Worm (Caenorhabditis elegans) whole organism, L4/young adult: ENCODE measurements around the gene srbc-75.
"Not testable (repeated sequence)": the region's sequence is repeated elsewhere in the genome, so short reads cannot be mapped to it uniquely, and the experiment has no call there.

Source experiments
- W03F9.2 ChIP-seq: fragments of 150-350 bp; optimal IDR thresholded peaks from 2 replicates; lab custom pipeline; 2014; ENCODE audit warnings: missing biosample characterization, missing genetic modification characterization
- dao-5 ChIP-seq: sonication (generic microtip); optimal IDR thresholded peaks from 2 replicates; lab custom pipeline; 2016; ENCODE audit warnings: missing genotype, missing genetic modification characterization, moderate library complexity, missing compliant biosample characterization
- him-1 ChIP-seq: sonication (generic microtip); optimal IDR thresholded peaks from 2 replicates; lab custom pipeline; 2016; ENCODE audit warnings: missing genotype, missing genetic modification reagents, missing genetic modification characterization, missing compliant biosample characterization

Gene srbc-75

DNA sequence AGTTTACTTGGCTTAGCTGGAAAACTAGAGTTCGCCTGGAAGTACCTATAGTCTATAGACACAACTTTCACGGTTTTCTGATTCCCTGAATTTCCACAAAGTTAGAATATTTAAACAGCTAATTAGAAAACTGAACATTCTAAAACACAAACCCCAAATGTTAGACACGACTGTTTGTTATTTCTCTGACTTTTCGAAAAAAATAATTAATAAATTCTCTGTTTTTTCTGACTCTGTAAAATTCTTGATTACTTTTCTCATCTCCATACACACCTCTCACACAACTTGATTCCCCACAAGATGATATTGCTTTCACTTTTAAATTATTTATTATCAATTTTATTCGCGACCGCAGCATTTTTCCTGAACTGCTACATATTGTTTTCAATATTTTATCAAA is at the start of gene srbc-75:
TSS of gene srbc-75 (plus strand) at position 301 of the 400 bp plus-strand sequence.
- TF ChIP-seq dao-5 (no peak), him-1 (tag; lab: Kevin White, UChicago) (no peak), W03F9.2 (tag; lab: Kevin White, UChicago) (no peak)

ce11 chrV:15207681-15208080 is 45.9 kb upstream of the srbc-75 start, which contains the start of gene C41G6.12:
C41G6.12 (minus strand) TSS chrV:15207781.
- not testable (repeated sequence) for TF ChIP-seq him-1 (tag; lab: Kevin White, UChicago); W03F9.2 (tag; lab: Kevin White, UChicago); dao-5

DNA sequence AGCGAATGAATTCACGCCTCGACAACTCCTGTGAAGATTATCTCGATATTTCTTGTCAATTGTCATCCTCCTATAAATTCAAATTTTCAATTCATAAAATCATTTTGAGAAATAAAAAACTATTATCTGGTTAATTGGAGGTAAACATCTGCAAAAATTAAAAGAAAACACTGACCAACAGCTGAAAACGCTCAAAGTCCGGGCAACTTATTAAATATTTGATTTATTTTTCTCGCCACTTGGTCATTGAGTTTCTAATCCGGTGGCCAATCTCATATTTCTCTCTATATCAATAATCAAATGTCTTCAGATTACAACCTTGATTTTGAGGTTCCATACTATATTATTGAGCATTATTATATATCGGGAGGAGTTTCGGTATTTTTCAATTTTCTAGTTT is 41.8 kb upstream of the srbc-75 start, which contains the start of gene sri-24:
TSS of gene sri-24 (plus strand) at position 301 of the 400 bp plus-strand sequence.
- not testable (repeated sequence) for TF ChIP-seq W03F9.2 (tag; lab: Kevin White, UChicago); dao-5; him-1 (tag; lab: Kevin White, UChicago)

DNA sequence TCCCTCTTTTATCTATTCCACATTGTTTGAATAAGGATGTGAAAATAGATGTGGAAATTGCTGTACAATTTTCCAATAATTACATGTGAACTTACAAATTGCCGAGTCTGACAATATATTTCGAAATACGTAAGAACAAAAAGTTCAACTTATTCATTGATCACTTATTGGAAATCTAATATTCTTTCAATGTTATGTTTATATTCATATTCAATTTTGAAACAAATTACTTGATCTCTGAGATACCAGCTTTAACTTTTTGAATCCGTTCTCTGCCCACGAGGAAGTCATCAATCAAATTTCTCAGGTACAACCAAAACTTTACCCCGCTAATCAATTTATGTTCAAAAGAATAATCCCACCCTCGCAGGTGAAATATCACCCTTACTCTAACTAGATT is 38.5 kb upstream of the srbc-75 start, which contains the start of gene sri-26:
TSS of gene sri-26 (plus strand) at position 301 of the 400 bp plus-strand sequence.
- not testable (repeated sequence) for TF ChIP-seq W03F9.2 (tag; lab: Kevin White, UChicago); him-1 (tag; lab: Kevin White, UChicago); dao-5

DNA sequence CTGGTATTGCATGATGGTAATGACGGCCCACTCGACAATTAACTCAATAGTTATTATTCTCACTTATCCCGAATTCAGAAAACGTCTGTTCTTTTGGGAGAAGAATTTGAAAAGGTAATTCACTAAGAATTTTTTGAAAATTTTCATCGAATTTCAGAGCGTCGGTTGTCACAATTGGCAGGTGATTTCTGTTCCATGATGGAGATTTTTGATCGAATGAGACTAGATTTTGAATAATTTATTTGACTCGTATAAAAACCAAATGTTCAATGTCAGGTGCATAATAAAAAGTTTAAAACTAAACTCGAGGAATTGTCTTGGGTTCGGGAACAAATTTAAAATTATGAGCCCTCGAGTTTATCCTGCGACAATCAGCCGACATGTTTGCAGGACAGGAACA is 36.9 kb upstream of the srbc-75 start, which contains the start of gene sri-25:
TSS of gene sri-25 (plus strand) at position 301 of the 400 bp plus-strand sequence.
- TF ChIP-seq W03F9.2 (tag; lab: Kevin White, UChicago): no peak
- no peak for TF ChIP-seq dao-5
- TF ChIP-seq him-1 (tag; lab: Kevin White, UChicago): no peak

DNA sequence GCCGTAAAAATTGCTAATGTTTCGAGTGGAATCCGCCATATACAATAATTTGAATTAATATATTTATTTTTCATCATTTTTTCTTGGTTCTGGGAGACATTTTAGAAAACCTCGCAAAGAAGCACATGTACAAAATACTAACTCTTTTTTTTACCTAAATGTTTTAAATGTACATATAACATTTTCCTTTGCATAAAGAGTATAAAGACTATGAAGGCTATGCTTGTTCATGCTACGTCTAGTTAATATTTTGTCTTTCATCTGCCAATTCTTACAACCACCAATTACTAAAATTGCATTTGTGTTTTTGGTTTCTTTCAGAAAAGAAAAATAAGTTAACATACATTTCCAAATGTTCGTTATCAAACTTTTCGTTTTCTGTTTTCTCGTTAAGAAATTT is 32.3 kb upstream of the srbc-75 start, which contains the start of gene irld-25:
TSS of gene irld-25 (plus strand) at position 301 of the 400 bp plus-strand sequence.
- no peak for TF ChIP-seq him-1 (tag; lab: Kevin White, UChicago)
- TF ChIP-seq dao-5: no peak
- TF ChIP-seq W03F9.2 (tag; lab: Kevin White, UChicago): no peak

DNA sequence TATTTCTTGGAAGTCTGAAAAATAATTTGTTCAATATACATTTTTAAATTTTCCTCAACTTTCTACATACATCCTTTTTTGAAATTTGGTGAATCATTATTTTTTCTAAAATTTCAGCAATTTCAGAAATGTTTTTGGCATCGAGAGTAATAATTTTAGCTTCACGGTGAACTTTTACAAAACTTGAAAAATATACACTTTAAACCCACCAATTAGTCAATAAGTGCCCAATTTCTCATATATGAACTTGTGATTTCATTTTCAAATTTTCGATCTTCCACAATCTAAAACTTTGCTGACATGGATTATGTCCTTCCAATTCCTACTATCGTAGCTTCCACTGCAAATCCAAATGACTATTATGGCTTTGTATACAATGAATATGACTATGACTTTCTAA is 30.0 kb upstream of the srbc-75 start, which contains the start of gene srw-24:
TSS of gene srw-24 (plus strand) at position 301 of the 400 bp plus-strand sequence.
- TF ChIP-seq W03F9.2 (tag; lab: Kevin White, UChicago) (no peak), dao-5 (no peak), him-1 (tag; lab: Kevin White, UChicago) (no peak)

- TF ChIP-seq dao-5: no peak
- no peak for TF ChIP-seq W03F9.2 (tag; lab: Kevin White, UChicago)
- TF ChIP-seq him-1 (tag; lab: Kevin White, UChicago): no peak
Observed at ce11 chrV:15225650-15226049, 28.0 kb upstream of the srbc-75 start, which contains the start of gene srw-14. srw-14 (plus strand) TSS chrV:15225950.

- no peak for TF ChIP-seq dao-5
- TF ChIP-seq W03F9.2 (tag; lab: Kevin White, UChicago): no peak
- no peak for TF ChIP-seq him-1 (tag; lab: Kevin White, UChicago)
Observed at ce11 chrV:15226206-15226605, 27.4 kb upstream of the srbc-75 start.

DNA sequence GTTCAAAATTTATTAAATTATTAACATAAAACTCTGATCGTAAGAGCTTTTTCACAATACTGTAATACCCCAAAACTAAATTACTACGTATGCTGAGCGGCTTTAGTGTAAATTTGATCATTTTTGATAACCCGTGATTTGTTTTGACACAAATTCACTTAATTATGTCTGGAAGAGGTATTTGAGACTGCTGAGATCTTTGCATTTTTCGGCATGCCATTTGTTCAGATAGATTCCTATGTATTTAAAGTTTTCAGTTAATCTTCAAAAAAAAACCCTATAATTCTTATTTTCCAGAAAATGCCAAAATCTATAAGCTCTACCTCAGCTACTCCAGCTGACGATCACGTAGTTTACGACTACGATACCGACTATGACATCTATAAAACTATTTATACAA is 23.4 kb upstream of the srbc-75 start, which contains the start of gene srw-15:
TSS of gene srw-15 (plus strand) at position 301 of the 400 bp plus-strand sequence.
- TF ChIP-seq dao-5: no peak
- no peak for TF ChIP-seq him-1 (tag; lab: Kevin White, UChicago)
- no peak for TF ChIP-seq W03F9.2 (tag; lab: Kevin White, UChicago)

- TF ChIP-seq him-1 (tag; lab: Kevin White, UChicago) (no peak), W03F9.2 (tag; lab: Kevin White, UChicago) (no peak), dao-5 (no peak)
Observed at ce11 chrV:15232200-15232599, 21.4 kb upstream of the srbc-75 start, which contains the start of gene srw-13. srw-13 (plus strand) TSS chrV:15232500.

DNA sequence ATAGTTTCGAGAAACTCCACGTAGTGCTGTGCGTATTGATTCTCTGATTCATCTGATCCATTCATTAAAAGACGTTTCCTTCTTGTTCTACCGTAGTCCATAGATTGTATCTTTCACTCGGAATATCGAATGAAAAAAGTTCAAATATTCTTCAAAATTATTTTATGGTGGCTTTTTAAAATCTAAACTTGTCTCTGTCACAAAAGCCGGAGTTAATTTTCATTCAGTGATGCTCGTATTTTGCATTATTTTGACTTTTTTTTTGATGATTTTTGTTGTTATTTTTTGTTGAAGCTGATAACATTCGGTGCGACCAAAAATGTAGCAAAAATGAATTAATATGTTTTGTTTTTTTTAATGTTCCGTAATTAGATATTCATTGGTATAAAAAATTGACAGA is 18.0 kb upstream of the srbc-75 start, which contains the start of gene nhr-164:
TSS of gene nhr-164 (minus strand) at position 101 of the 400 bp plus-strand sequence.
- TF ChIP-seq him-1 (tag; lab: Kevin White, UChicago) (no peak), dao-5 (no peak), W03F9.2 (tag; lab: Kevin White, UChicago) (no peak)

DNA sequence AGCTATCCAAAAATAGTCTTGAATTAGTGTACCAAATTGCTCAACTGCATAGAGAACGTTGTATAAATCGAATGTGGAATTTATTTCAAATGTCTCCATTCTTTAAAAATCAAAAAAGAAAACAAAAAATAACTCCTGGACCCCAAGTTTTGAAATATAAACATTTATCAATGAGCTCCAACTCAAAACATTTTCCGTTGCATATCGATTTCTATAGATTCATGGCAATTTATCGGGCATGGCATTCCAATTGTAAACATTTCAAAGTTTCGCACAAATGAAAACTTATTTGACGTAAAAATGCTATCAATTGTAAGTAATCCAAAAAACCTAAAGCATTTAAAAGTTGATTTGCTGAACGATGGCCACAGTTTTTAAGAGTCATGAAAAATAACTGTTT is 15.1 kb upstream of the srbc-75 start, which contains the start of gene srw-12:
TSS of gene srw-12 (minus strand) at position 101 of the 400 bp plus-strand sequence.
- TF ChIP-seq W03F9.2 (tag; lab: Kevin White, UChicago): no peak
- no peak for TF ChIP-seq dao-5
- no peak for TF ChIP-seq him-1 (tag; lab: Kevin White, UChicago)

ce11 chrV:15240215-15240614 is 13.4 kb upstream of the srbc-75 start, which contains the start of gene srw-11:
srw-11 (minus strand) TSS chrV:15240315.
- TF ChIP-seq W03F9.2 (tag; lab: Kevin White, UChicago): no peak
- TF ChIP-seq dao-5: no peak
- no peak for TF ChIP-seq him-1 (tag; lab: Kevin White, UChicago)
